Fruit fly (Drosophila melanogaster) whole organism, embryonic: Measurements from ENCODE around the gene CG31988.
A peak's percentile ranks its signal among the peaks of the same experiment; 100 is the strongest.

Experiments
- Awh ChIP-seq: fragments of 200-800 bp; sonication (Bioruptor generic); IDR thresholded peaks from 2 replicates; pipeline ENCODE4, ENCODE4 v1.3.6; 2022; ENCODE audit warnings: missing biosample characterization, missing genetic modification characterization
- CG10267 ChIP-seq: fragments of 200-800 bp; sonication (Bioruptor generic); optimal IDR thresholded peaks from 2 replicates; lab custom pipeline; 2018; ENCODE audit warnings: missing biosample characterization, mild to moderate bottlenecking, missing genetic modification characterization, moderate library complexity
- CG10366 ChIP-seq: fragments of 200-800 bp; sonication (Bioruptor generic); IDR thresholded peaks from 2 replicates; pipeline ENCODE4 v1.3.6; 2022; ENCODE audit warnings: missing biosample characterization, missing genetic modification characterization
- CG10462 ChIP-seq: fragments of 200-800 bp; sonication (Bioruptor generic); optimal IDR thresholded peaks from 2 replicates; lab custom pipeline; 2016; ENCODE audit warnings: missing biosample characterization, missing genetic modification characterization
- CG11247 ChIP-seq: fragments of 200-800 bp; sonication (Bioruptor generic); IDR thresholded peaks from 2 replicates; pipeline ENCODE4 v1.3.6; 2022; ENCODE audit warnings: missing biosample characterization, missing genetic modification characterization
- CG12942 ChIP-seq: fragments of 200-800 bp; sonication (Bioruptor generic); optimal IDR thresholded peaks from 3 replicates; lab custom pipeline; 2016; ENCODE audit warnings: missing biosample characterization, missing genetic modification characterization
- CG13624 ChIP-seq: fragments of 200-800 bp; sonication (Bioruptor generic); optimal IDR thresholded peaks from 2 replicates; lab custom pipeline; 2016; ENCODE audit warnings: missing biosample characterization, missing genetic modification characterization
- CG14441 ChIP-seq: fragments of 200-800 bp; sonication (Bioruptor generic); IDR thresholded peaks from 2 replicates; pipeline ENCODE4 v1.3.6; 2022; ENCODE audit warnings: missing biosample characterization, missing genetic modification characterization
- CG17186 ChIP-seq: fragments of 200-800 bp; sonication (Bioruptor generic); optimal IDR thresholded peaks from 3 replicates; lab custom pipeline; 2017; ENCODE audit warnings: missing biosample characterization, missing genetic modification reagents, missing genetic modification characterization
- CG17568 ChIP-seq: fragments of 200-800 bp; sonication (Bioruptor generic); optimal IDR thresholded peaks from 2 replicates; lab custom pipeline; 2018; ENCODE audit warnings: missing biosample characterization, mild to moderate bottlenecking, missing genetic modification characterization, moderate library complexity
- CG18619 ChIP-seq: fragments of 200-800 bp; sonication (Bioruptor generic); optimal IDR thresholded peaks from 3 replicates; lab custom pipeline; 2017; ENCODE audit warnings: missing biosample characterization, mild to moderate bottlenecking, missing genetic modification characterization
- CG2120 ChIP-seq: fragments of 200-800 bp; sonication (Bioruptor generic); optimal IDR thresholded peaks from 3 replicates; lab custom pipeline; 2016; ENCODE audit warnings: missing biosample characterization, missing genetic modification characterization
- CG30020 ChIP-seq: fragments of 200-800 bp; optimal IDR thresholded peaks from 2 replicates; lab custom pipeline; 2019; ENCODE audit warnings: missing biosample characterization, mild to moderate bottlenecking, missing genetic modification characterization, moderate library complexity
- CG34376 ChIP-seq: fragments of 200-800 bp; sonication (Bioruptor generic); optimal IDR thresholded peaks from 2 replicates; lab custom pipeline; 2018; ENCODE audit warnings: missing biosample characterization, mild to moderate bottlenecking, missing genetic modification characterization
- CG4404 ChIP-seq: fragments of 200-800 bp; sonication (Bioruptor generic); IDR thresholded peaks from 2 replicates; pipeline ENCODE4 v1.3.6; 2022; ENCODE audit warnings: missing biosample characterization, missing genetic modification characterization
- CG6254 ChIP-seq: fragments of 200-800 bp; sonication (Bioruptor generic); optimal IDR thresholded peaks from 3 replicates; lab custom pipeline; 2017; ENCODE audit warnings: mild to moderate bottlenecking, missing biosample characterization, missing genetic modification reagents, missing genetic modification characterization
- CG6683 ChIP-seq: fragments of 200-800 bp; sonication (Bioruptor generic); optimal IDR thresholded peaks from 2 replicates; lab custom pipeline; 2017; ENCODE audit warnings: missing biosample characterization, mild to moderate bottlenecking, missing genetic modification characterization, missing genetic modification reagents
- CG9797 ChIP-seq: fragments of 200-800 bp; sonication (Bioruptor generic); optimal IDR thresholded peaks from 3 replicates; lab custom pipeline; 2018; ENCODE audit warnings: missing biosample characterization, mild to moderate bottlenecking, missing genetic modification characterization
- Dll ChIP-seq: fragments of 200-800 bp; sonication (Bioruptor generic); IDR thresholded peaks from 4 replicates; pipeline ENCODE4 v1.3.6; 2022; ENCODE audit warnings: missing biosample characterization, missing genetic modification characterization; ENCODE audit not compliant: partially characterized antibody
- Dp ChIP-seq: fragments of 200-800 bp; sonication (Bioruptor generic); optimal IDR thresholded peaks from 2 replicates; lab custom pipeline; 2018; ENCODE audit warnings: missing biosample characterization, mild to moderate bottlenecking, missing genetic modification characterization, moderate library complexity
- HmgD ChIP-seq: fragments of 200-800 bp; sonication (Bioruptor generic); optimal IDR thresholded peaks from 3 replicates; lab custom pipeline; 2016; ENCODE audit warnings: missing biosample characterization, missing genetic modification characterization
- Kr ChIP-seq: fragments of 200-800 bp; sonication (Bioruptor generic); optimal IDR thresholded peaks from 2 replicates; lab custom pipeline; 2017; ENCODE audit warnings: missing biosample characterization, mild to moderate bottlenecking, missing genetic modification characterization
- Lpt ChIP-seq: fragments of >200 bp; optimal IDR thresholded peaks from 2 replicates; lab custom pipeline; 2018; ENCODE audit warnings: missing biosample characterization, missing genetic modification characterization
- Myb ChIP-seq: fragments of 200-800 bp; sonication (Bioruptor generic); optimal IDR thresholded peaks from 2 replicates; lab custom pipeline; 2016; ENCODE audit warnings: missing biosample characterization, missing genetic modification characterization
- Optix ChIP-seq: fragments of 200-800 bp; sonication (Bioruptor generic); IDR thresholded peaks from 3 replicates; pipeline ENCODE4 v1.3.6; 2022; ENCODE audit warnings: missing biosample characterization, missing genetic modification characterization
- PHDP ChIP-seq: fragments of 200-800 bp; sonication (Bioruptor generic); optimal IDR thresholded peaks from 3 replicates; lab custom pipeline; 2018; ENCODE audit warnings: missing biosample characterization, mild to moderate bottlenecking, missing genetic modification characterization, moderate library complexity
- Ravus ChIP-seq: fragments of 200-800 bp; sonication (Bioruptor generic); IDR thresholded peaks from 2 replicates; pipeline ENCODE4 v1.3.6; 2022; ENCODE audit warnings: missing biosample characterization, missing genetic modification characterization
- Sox100B ChIP-seq: fragments of 200-800 bp; sonication (Bioruptor generic); optimal IDR thresholded peaks from 3 replicates; lab custom pipeline; 2018; ENCODE audit warnings: missing biosample characterization, mild to moderate bottlenecking, missing genetic modification characterization
- Sry-δ ChIP-seq: fragments of 200-800 bp; sonication (Bioruptor generic); optimal IDR thresholded peaks from 2 replicates; lab custom pipeline; 2016; ENCODE audit warnings: missing biosample characterization, missing genetic modification characterization
- Taf1 ChIP-seq: fragments of 200-800 bp; sonication (Bioruptor generic); IDR thresholded peaks from 2 replicates; pipeline ENCODE4 v1.3.6; 2022; ENCODE audit warnings: missing biosample characterization, missing genetic modification characterization
- al ChIP-seq: fragments of 200-800 bp; sonication (Bioruptor generic); IDR thresholded peaks from 2 replicates; pipeline ENCODE4 v1.3.6; 2022; ENCODE audit warnings: missing biosample characterization, missing genetic modification characterization
- amos ChIP-seq: fragments of 200-800 bp; sonication (Bioruptor generic); IDR thresholded peaks from 2 replicates; pipeline ENCODE4 v1.3.6; 2022; ENCODE audit warnings: missing biosample characterization, missing genetic modification characterization; ENCODE audit not compliant: partially characterized antibody
- ash1 ChIP-seq: fragments of 200-800 bp; sonication (Bioruptor generic); optimal IDR thresholded peaks from 2 replicates; lab custom pipeline; 2018; ENCODE audit warnings: missing biosample characterization, mild to moderate bottlenecking, missing genetic modification characterization
- caup ChIP-seq: fragments of 200-800 bp; sonication (Bioruptor generic); optimal IDR thresholded peaks from 3 replicates; lab custom pipeline; 2017; ENCODE audit warnings: missing biosample characterization, mild to moderate bottlenecking, missing genetic modification characterization, moderate library complexity; ENCODE audit not compliant: severe bottlenecking
- cg ChIP-seq: fragments of 200-800 bp; sonication (Bioruptor generic); optimal IDR thresholded peaks from 3 replicates; lab custom pipeline; 2019; ENCODE audit warnings: missing biosample characterization, mild to moderate bottlenecking, missing genetic modification characterization, moderate library complexity
- dimm ChIP-seq: fragments of 200-800 bp; sonication (Bioruptor generic); IDR thresholded peaks from 2 replicates; pipeline ENCODE4 v1.3.6; 2022; ENCODE audit warnings: missing biosample characterization, missing genetic modification characterization
- exex ChIP-seq: fragments of 200-800 bp; sonication (Bioruptor generic); optimal IDR thresholded peaks from 4 replicates; lab custom pipeline; 2018; ENCODE audit warnings: missing biosample characterization, mild to moderate bottlenecking, missing genetic modification characterization, moderate library complexity
- gro ChIP-seq: fragments of 200-800 bp; sonication (Bioruptor generic); optimal IDR thresholded peaks from 2 replicates; lab custom pipeline; 2016; ENCODE audit warnings: missing biosample characterization, missing genetic modification characterization
- jumu ChIP-seq: fragments of 200-800 bp; sonication (Bioruptor generic); optimal IDR thresholded peaks from 3 replicates; lab custom pipeline; 2016; ENCODE audit warnings: missing biosample characterization, missing genetic modification characterization
- maf-S ChIP-seq: fragments of 200-800 bp; sonication (Bioruptor generic); optimal IDR thresholded peaks from 2 replicates; lab custom pipeline; 2016; ENCODE audit warnings: missing biosample characterization, missing genetic modification characterization
- nerfin-2 ChIP-seq: fragments of 200-800 bp; sonication (Bioruptor generic); IDR thresholded peaks from 2 replicates; pipeline ENCODE4 v1.3.6; 2022; ENCODE audit warnings: missing biosample characterization, missing genetic modification characterization; ENCODE audit not compliant: partially characterized antibody
- pros ChIP-seq: fragments of 200-800 bp; sonication (Bioruptor generic); optimal IDR thresholded peaks from 3 replicates; lab custom pipeline; 2019; ENCODE audit warnings: missing biosample characterization, mild to moderate bottlenecking, missing genetic modification characterization, moderate library complexity
- sd ChIP-seq: fragments of 200-800 bp; sonication (Bioruptor generic); optimal IDR thresholded peaks from 3 replicates; lab custom pipeline; 2018; ENCODE audit warnings: missing biosample characterization, mild to moderate bottlenecking, missing genetic modification characterization, moderate library complexity
- slp2 ChIP-seq: fragments of 200-800 bp; sonication (Bioruptor generic); optimal IDR thresholded peaks from 2 replicates; lab custom pipeline; 2016; ENCODE audit warnings: missing biosample characterization, missing genetic modification characterization
- sna ChIP-seq: fragments of 200-800 bp; sonication (Bioruptor generic); IDR thresholded peaks from 2 replicates; pipeline ENCODE4 v1.3.6; 2022; ENCODE audit warnings: missing biosample characterization, missing genetic modification characterization; ENCODE audit not compliant: partially characterized antibody
- stwl ChIP-seq: fragments of 200-800 bp; sonication (Bioruptor generic); optimal IDR thresholded peaks from 3 replicates; lab custom pipeline; 2018; ENCODE audit warnings: missing biosample characterization, mild to moderate bottlenecking, missing genetic modification characterization, moderate library complexity
- tna ChIP-seq: fragments of 200-800 bp; sonication (Bioruptor generic); IDR thresholded peaks from 2 replicates; pipeline ENCODE4 v1.3.6; 2022; ENCODE audit warnings: missing biosample characterization, missing genetic modification characterization; ENCODE audit not compliant: partially characterized antibody
- toy ChIP-seq: fragments of 200-800 bp; sonication (Bioruptor generic); IDR thresholded peaks from 2 replicates; pipeline ENCODE4 v1.3.6; 2022; ENCODE audit warnings: missing biosample characterization, missing genetic modification characterization
- wdn ChIP-seq: fragments of 200-800 bp; sonication (Bioruptor generic); IDR thresholded peaks from 2 replicates; pipeline ENCODE4 v1.3.6; 2022; ENCODE audit warnings: missing biosample characterization, missing genetic modification characterization

Gene CG31988

dm6 chr2L:21250519-21251336 lies 48.1 kb upstream of the CG31988 start (continued):
- no peak for TF ChIP-seq nerfin-2 (GFP tag; lab: Robert Waterston, UW)
- no peak for TF ChIP-seq CG10267
- TF ChIP-seq maf-S (GFP tag; lab: Kevin White, UChicago) = no peak
- TF ChIP-seq gro = no peak
- no peak for TF ChIP-seq CG2120 (GFP tag; lab: Kevin White, UChicago)
- TF ChIP-seq CG6683 = no peak
- TF ChIP-seq stwl = no peak
- no peak for TF ChIP-seq Ravus (GFP tag; lab: Robert Waterston, UW)
- TF ChIP-seq CG17186 = no peak
- TF ChIP-seq cg (GFP tag; lab: Kevin White, UChicago) = peak; percentile 96
- no peak for TF ChIP-seq CG10462 (GFP tag; lab: Kevin White, UChicago)
- TF ChIP-seq Myb (GFP tag; lab: Kevin White, UChicago) = no peak
- peak; percentile 20 for TF ChIP-seq CG17568
- no peak for TF ChIP-seq CG4404
- peak; percentile 41 for TF ChIP-seq CG13624 (GFP tag; lab: Kevin White, UChicago)
- TF ChIP-seq CG12942 = no peak
- TF ChIP-seq Taf1 (GFP tag; lab: Robert Waterston, UW) = no peak
- no peak for TF ChIP-seq amos
- TF ChIP-seq CG30020 = no peak
- no peak for TF ChIP-seq Optix (GFP tag; lab: Robert Waterston, UW)
- TF ChIP-seq CG10366 = no peak
- TF ChIP-seq toy (GFP tag; lab: Robert Waterston, UW) = no peak
- TF ChIP-seq CG9797 (GFP tag; lab: Kevin White, UChicago) = no peak
- no peak for TF ChIP-seq wdn (GFP tag; lab: Robert Waterston, UW)
- TF ChIP-seq Lpt = no peak
- peak; percentile 19 for TF ChIP-seq Sry-δ (GFP tag; lab: Kevin White, UChicago)
- TF ChIP-seq dimm = no peak
- TF ChIP-seq caup (GFP tag; lab: Kevin White, UChicago) = no peak
- TF ChIP-seq CG6254 (GFP tag; lab: Kevin White, UChicago) = no peak
- TF ChIP-seq exex (tag; lab: Kevin White, UChicago) = peak; percentile 20
- TF ChIP-seq CG11247 (GFP tag; lab: Robert Waterston, UW) = no peak
- no peak for TF ChIP-seq CG18619 (GFP tag; lab: Kevin White, UChicago)
- no peak; the same call in 3 of the 4 replicates for TF ChIP-seq Dll (GFP tag; lab: Robert Waterston, UW)
- TF ChIP-seq tna (GFP tag; lab: Robert Waterston, UW) = 0 out of 2 replicates have a peak, but pooled peaks have one; percentile 20
- TF ChIP-seq pros (GFP tag; lab: Kevin White, UChicago) = peak; percentile 96
- no peak for TF ChIP-seq Awh (GFP tag; lab: Robert Waterston, UW)
- peak; percentile 68 for TF ChIP-seq sd (tag; lab: Kevin White, UChicago)
- TF ChIP-seq jumu (GFP tag; lab: Kevin White, UChicago) = no peak
- peak; percentile 35; the same call in 1 of the 2 replicates for TF ChIP-seq sna
- no peak for TF ChIP-seq slp2 (GFP tag; lab: Kevin White, UChicago)
- no peak for TF ChIP-seq Dp
- no peak for TF ChIP-seq al (GFP tag; lab: Robert Waterston, UW)
- TF ChIP-seq HmgD (GFP tag; lab: Kevin White, UChicago) = peak; percentile 31
- no peak for TF ChIP-seq Kr
- TF ChIP-seq CG34376 (GFP tag; lab: Kevin White, UChicago) = peak; percentile 68
- TF ChIP-seq Sox100B (GFP tag; lab: Kevin White, UChicago) = no peak
- no peak for TF ChIP-seq PHDP (tag; lab: Kevin White, UChicago)
- no peak for TF ChIP-seq ash1 (GFP tag; lab: Kevin White, UChicago)
- TF ChIP-seq CG14441 (GFP tag; lab: Robert Waterston, UW) = no peak
